Fruit fly (Drosophila melanogaster): ENCODE results near the gene vri.

vri gene

dm6 chr2L:5296672-5297288 lies 8.0 kb downstream of the vri start (continued):
- peak; percentile 45 to 74 for TF ChIP-seq Trl (optimal IDR thresholded peaks at IDR 0.05)
- no peak for TF ChIP-seq Trl (GFP tag; optimal IDR thresholded peaks at IDR 0.05)
- TF ChIP-seq HLH54F (GFP tag; optimal IDR thresholded peaks at IDR 0.05): no peak
- TF ChIP-seq Ssrp (tag; optimal IDR thresholded peaks at IDR 0.05): peak; percentile 42
- TF ChIP-seq CG13123 (GFP tag; optimal IDR thresholded peaks at IDR 0.05): no peak
- TF ChIP-seq Nf-YB (GFP tag; optimal IDR thresholded peaks at IDR 0.05): no peak
- TF ChIP-seq Sox100B (GFP tag; optimal IDR thresholded peaks at IDR 0.05): peak; percentile 11
- peak; percentile 36 for TF ChIP-seq CG2678 (tag; optimal IDR thresholded peaks at IDR 0.05)
- TF ChIP-seq inv (GFP tag; IDR thresholded peaks at IDR 0.05; ENCODE audit: partially characterized antibody): no peak
- peak; percentile 22 for TF ChIP-seq Asciz (GFP tag; optimal IDR thresholded peaks at IDR 0.05)
- peak; percentile 20 for TF ChIP-seq D19A (tag; optimal IDR thresholded peaks at IDR 0.05)
- TF ChIP-seq Adf1 (GFP tag; IDR thresholded peaks at IDR 0.05): peak; percentile 14; the same call in 1 of the 2 replicates
- peak; percentile 8 for TF ChIP-seq CG4707 (GFP tag; optimal IDR thresholded peaks at IDR 0.05)
- peak; percentile 18 for TF ChIP-seq CG6254 (GFP tag; optimal IDR thresholded peaks at IDR 0.05)
- TF ChIP-seq CG12155 (GFP tag; optimal IDR thresholded peaks at IDR 0.05): no peak
- TF ChIP-seq D (optimal IDR thresholded peaks at IDR 0.05): no peak
- TF ChIP-seq D (GFP tag; optimal IDR thresholded peaks at IDR 0.05): peak; percentile 43
- TF ChIP-seq CG30403 (GFP tag; optimal IDR thresholded peaks at IDR 0.05): peak; percentile 29
- no peak for TF ChIP-seq CG7745 (tag; optimal IDR thresholded peaks at IDR 0.05)
- TF ChIP-seq CG32532 (GFP tag; IDR thresholded peaks at IDR 0.05): 0 out of 2 replicates have a peak, but pooled peaks have one; percentile 23
- peak; percentile 21 for TF ChIP-seq grau (tag; optimal IDR thresholded peaks at IDR 0.05)
- TF ChIP-seq CG8388 (GFP tag; optimal IDR thresholded peaks at IDR 0.05): peak; percentile 26
- TF ChIP-seq CG4424 (GFP tag; optimal IDR thresholded peaks at IDR 0.05): peak; percentile 53
- peak; percentile 52 for TF ChIP-seq Oli (tag; optimal IDR thresholded peaks at IDR 0.05)
- TF ChIP-seq lola (GFP tag; optimal IDR thresholded peaks at IDR 0.05): peak in 1 of 3 experiments; percentile 61
- no peak for TF ChIP-seq eve (GFP tag; optimal IDR thresholded peaks at IDR 0.05)
- no peak for TF ChIP-seq CG12769 (tag; optimal IDR thresholded peaks at IDR 0.05)
- no peak for TF ChIP-seq CG11247 (GFP tag; IDR thresholded peaks at IDR 0.05)
- TF ChIP-seq NK7.1 (GFP tag; optimal IDR thresholded peaks at IDR 0.05): no peak
- TF ChIP-seq CG7839 (tag; optimal IDR thresholded peaks at IDR 0.05): peak; percentile 39
- TF ChIP-seq gsb-n (tag; optimal IDR thresholded peaks at IDR 0.05): peak; percentile 47
- no peak; the same call in 1 of the 2 replicates for TF ChIP-seq Awh (GFP tag; IDR thresholded peaks at IDR 0.05)
- TF ChIP-seq lbe (GFP tag; optimal IDR thresholded peaks at IDR 0.05): no peak
- no peak for TF ChIP-seq CG6272 (GFP tag; IDR thresholded peaks at IDR 0.05)
- no peak for TF ChIP-seq ttk (GFP tag; IDR thresholded peaks at IDR 0.05)
- no peak for TF ChIP-seq lov (optimal IDR thresholded peaks at IDR 0.05)
- TF ChIP-seq lov (GFP tag; IDR thresholded peaks at IDR 0.05): no peak
- TF ChIP-seq Gsc (GFP tag; IDR thresholded peaks at IDR 0.05): no peak
- peak; percentile 99 for TF ChIP-seq CG5180 (GFP tag; optimal IDR thresholded peaks at IDR 0.05)
- TF ChIP-seq Med (GFP tag): peak; percentile 46
- TF ChIP-seq CG6175 (GFP tag; IDR thresholded peaks at IDR 0.05): peak; percentile 96
- no peak for TF ChIP-seq CG14667 (GFP tag; IDR thresholded peaks at IDR 0.05)
- TF ChIP-seq CG8924 (tag; optimal IDR thresholded peaks at IDR 0.05): peak; percentile 20
- TF ChIP-seq al (GFP tag; IDR thresholded peaks at IDR 0.05): no peak
- no peak for TF ChIP-seq BtbVII (GFP tag; optimal IDR thresholded peaks at IDR 0.05)
- peak; percentile 30 for TF ChIP-seq CG10267 (tag; optimal IDR thresholded peaks at IDR 0.05)
- TF ChIP-seq CG10209 (GFP tag; optimal IDR thresholded peaks at IDR 0.05): peak; percentile 10
- no peak for TF ChIP-seq Lpt (GFP tag; optimal IDR thresholded peaks at IDR 0.05)
- TF ChIP-seq CG7786 (GFP tag; optimal IDR thresholded peaks at IDR 0.05): no peak
- TF ChIP-seq Spps (tag; optimal IDR thresholded peaks at IDR 0.05): peak; percentile 42
- no peak for TF ChIP-seq Lim3 (GFP tag; IDR thresholded peaks at IDR 0.05)

Measured in whole organism, embryonic.